Worm (Caenorhabditis elegans) whole organism, L4 larva: Measurements from ENCODE around the gene EGAP1.1.

Source experiments
- D1046.2 ChIP-seq: fragments of 200-800 bp; sonication (Bioruptor generic); IDR thresholded peaks from 2 replicates; pipeline ENCODE4 v1.3.6; 2022; ENCODE audit warnings: missing genetic modification characterization, missing compliant biosample characterization
- F10B5.3 ChIP-seq: sonication (generic microtip); optimal IDR thresholded peaks from 2 replicates; lab custom pipeline; 2016; ENCODE audit warnings: mild to moderate bottlenecking, missing genetic modification characterization, missing compliant biosample characterization
- F44E2.7 ChIP-seq: fragments of 200-800 bp; sonication (Bioruptor generic); IDR thresholded peaks from 2 replicates; pipeline ENCODE4 v2.1.2; 2022; ENCODE audit warnings: missing genetic modification characterization, missing compliant biosample characterization
- Y5F2A.4 ChIP-seq: fragments of 200-800 bp; sonication (Bioruptor generic); optimal IDR thresholded peaks from 2 replicates; lab custom pipeline; 2018; ENCODE audit warnings: mild to moderate bottlenecking, missing genetic modification characterization, missing compliant biosample characterization
- ZK546.5 ChIP-seq, 2 experiments: sonication (generic microtip); optimal IDR thresholded peaks; 2 replicates each; lab custom pipeline; 2017; ENCODE audit warnings: missing biosample characterization in 2 of 2, missing genetic modification characterization in 2 of 2
- aha-1 ChIP-seq: fragments of 150-350 bp; peaks from one replicate; lab custom pipeline; 2014; ENCODE audit warnings: missing biosample characterization, missing genetic modification characterization
- ceh-20 ChIP-seq: fragments of 200-800 bp; sonication (Bioruptor generic); IDR thresholded peaks from 2 replicates; pipeline ENCODE4 v1.3.6; 2022; ENCODE audit warnings: missing genetic modification reagents, missing genetic modification characterization, missing compliant biosample characterization
- ceh-32 ChIP-seq: sonication (generic microtip); optimal IDR thresholded peaks from 2 replicates; lab custom pipeline; 2016; ENCODE audit warnings: mild to moderate bottlenecking, missing genetic modification characterization, missing compliant biosample characterization; ENCODE audit not compliant: poor library complexity
- ceh-82 ChIP-seq: sonication (generic microtip); optimal IDR thresholded peaks from 2 replicates; lab custom pipeline; 2017; ENCODE audit warnings: missing biosample characterization, missing genetic modification characterization
- ctbp-1 ChIP-seq: fragments of 200-800 bp; sonication (Bioruptor generic); IDR thresholded peaks from 2 replicates; pipeline ENCODE4 v1.3.6; 2022; ENCODE audit warnings: missing genetic modification reagents, missing genetic modification characterization, missing compliant biosample characterization
- daf-16 ChIP-seq, 3 experiments: sonication (generic microtip); optimal IDR thresholded peaks; 2 replicates each; lab custom pipeline; 2016 to 2017; ENCODE audit warnings: missing genetic modification characterization in 3 of 3, missing genetic modification reagents in 3 of 3, mild to moderate bottlenecking in 2 of 3, missing compliant biosample characterization in 2 of 3, missing biosample characterization in 1 of 3, moderate library complexity in 1 of 3
- dve-1 ChIP-seq: sonication (generic microtip); optimal IDR thresholded peaks from 2 replicates; lab custom pipeline; 2017; ENCODE audit warnings: antibody characterized with exemption, mild to moderate bottlenecking, missing genetic modification characterization, missing compliant biosample characterization; ENCODE audit not compliant: insufficient read depth
- egl-27 ChIP-seq: sonication (generic microtip); optimal IDR thresholded peaks from 3 replicates; lab custom pipeline; 2017; ENCODE audit warnings: missing biosample characterization, missing genetic modification reagents, missing genetic modification characterization
- hlh-11 ChIP-seq: fragments of 200-800 bp; sonication (Bioruptor generic); optimal IDR thresholded peaks from 2 replicates; lab custom pipeline; 2018; ENCODE audit warnings: mild to moderate bottlenecking, missing genetic modification characterization, missing compliant biosample characterization
- lin-1 ChIP-seq: fragments of 200-800 bp; sonication (Bioruptor generic); IDR thresholded peaks from 2 replicates; pipeline ENCODE4 v1.3.6; 2022; ENCODE audit warnings: missing genetic modification reagents, missing genetic modification characterization, missing compliant biosample characterization
- lin-15B ChIP-seq: fragments of 150-350 bp; sonication (generic microtip); optimal IDR thresholded peaks from 3 replicates; lab custom pipeline; 2014; ENCODE audit warnings: missing biosample characterization, missing genetic modification characterization
- lsy-2 ChIP-seq, 2 experiments: fragments of 150-350 bp in 1 of 2; sonication (generic microtip) in 1 of 2; optimal IDR thresholded peaks; 2 replicates each; lab custom pipeline; 2014 to 2017; ENCODE audit warnings: missing biosample characterization in 2 of 2, missing genetic modification characterization in 2 of 2
- madf-9 ChIP-seq: fragments of 200-800 bp; sonication (Bioruptor generic); conservative IDR thresholded peaks from 2 replicates; pipeline ENCODE4 v1.3.6; 2022; ENCODE audit warnings: missing genetic modification reagents, missing genetic modification characterization, missing compliant biosample characterization
- mep-1 ChIP-seq: fragments of 150-350 bp; sonication (generic microtip); optimal IDR thresholded peaks from 3 replicates; lab custom pipeline; 2014; ENCODE audit warnings: missing biosample characterization, missing genetic modification characterization
- mxl-2 ChIP-seq: fragments of 200-800 bp; sonication (Bioruptor generic); conservative IDR thresholded peaks from 2 replicates; pipeline ENCODE4 v1.3.6; 2022; ENCODE audit warnings: missing genetic modification reagents, missing genetic modification characterization, missing compliant biosample characterization
- mxl-3 ChIP-seq: fragments of 200-800 bp; sonication (Bioruptor generic); optimal IDR thresholded peaks from 2 replicates; lab custom pipeline; 2018; ENCODE audit warnings: mild to moderate bottlenecking, missing genetic modification characterization, missing compliant biosample characterization
- nhr-10 ChIP-seq: fragments of 150-350 bp; optimal IDR thresholded peaks from 2 replicates; lab custom pipeline; 2014; ENCODE audit warnings: missing biosample characterization, missing genetic modification characterization
- nhr-28 ChIP-seq: fragments of 150-350 bp; optimal IDR thresholded peaks from 2 replicates; lab custom pipeline; 2014; ENCODE audit warnings: missing biosample characterization, missing genetic modification characterization
- nhr-41 ChIP-seq: fragments of 200-800 bp; sonication (Bioruptor generic); IDR thresholded peaks from 2 replicates; pipeline ENCODE4 v1.3.6; 2022; ENCODE audit warnings: missing genetic modification reagents, missing genetic modification characterization, missing compliant biosample characterization
- nhr-6 ChIP-seq: fragments of 150-350 bp; optimal IDR thresholded peaks from 2 replicates; lab custom pipeline; 2014; ENCODE audit warnings: missing biosample characterization, missing genetic modification characterization
- pha-4 ChIP-seq, 2 experiments: fragments of 150-350 bp in 1 of 2; fragments of 200-800 bp in 1 of 2; sonication (Bioruptor generic) in 1 of 2; IDR thresholded peaks in 1 of 2; optimal IDR thresholded peaks in 1 of 2; 2 replicates each; pipeline versions ENCODE4 v1.3.6 to Lab custom; 2014 to 2022; ENCODE audit warnings: missing genetic modification characterization in 2 of 2, missing genetic modification reagents in 2 of 2, missing biosample characterization in 1 of 2, missing compliant biosample characterization in 1 of 2
- php-3 ChIP-seq: fragments of 200-800 bp; sonication (Bioruptor generic); IDR thresholded peaks from 2 replicates; pipeline ENCODE4 v1.3.6; 2022; ENCODE audit warnings: missing genetic modification reagents, missing genetic modification characterization, missing compliant biosample characterization
- rbr-2 ChIP-seq: sonication (generic microtip); optimal IDR thresholded peaks from 2 replicates; lab custom pipeline; 2016; ENCODE audit warnings: missing genotype, missing genetic modification characterization, missing compliant biosample characterization
- snpc-1.2 ChIP-seq: fragments of 200-800 bp; sonication (Bioruptor generic); IDR thresholded peaks from 2 replicates; pipeline ENCODE4 v1.3.6; 2022; ENCODE audit warnings: missing genetic modification reagents, missing genetic modification characterization, missing compliant biosample characterization
- unc-62 ChIP-seq, 3 experiments: fragments of 150-350 bp in 1 of 3; sonication (generic microtip); optimal IDR thresholded peaks in 2 of 3; peaks in 1 of 3; 1 replicate in 1 of 3; 2 replicates in 2 of 3; lab custom pipeline; 2014 to 2017; ENCODE audit warnings: missing biosample characterization in 3 of 3, missing genetic modification characterization in 3 of 3, missing genetic modification reagents in 3 of 3, missing genotype in 1 of 3
- vab-7 ChIP-seq: fragments of 200-800 bp; sonication (Bioruptor generic); IDR thresholded peaks from 2 replicates; pipeline ENCODE4 v1.3.6; 2022; ENCODE audit warnings: missing genetic modification reagents, missing genetic modification characterization, missing compliant biosample characterization
- zip-2 ChIP-seq: fragments of 150-350 bp; optimal IDR thresholded peaks from 2 replicates; lab custom pipeline; 2014; ENCODE audit warnings: missing biosample characterization, missing genetic modification characterization
- ztf-11 ChIP-seq: fragments of 150-350 bp; optimal IDR thresholded peaks from 2 replicates; lab custom pipeline; 2014; ENCODE audit warnings: missing biosample characterization, missing genetic modification characterization

Gene EGAP1.1

ce11 chrIII:5902558-5902957 lies 34.5 kb downstream of the EGAP1.1 start:
- TF ChIP-seq mxl-2 (GFP tag; lab: Robert Waterston, UW) (no peak), pha-4 (GFP tag; IDR thresholded peaks at IDR 0.05; lab: Robert Waterston, UW) (no peak), pha-4 (tag; optimal IDR thresholded peaks at IDR 0.05; lab: Kevin White, UChicago) (no peak)

ce11 chrIII:5900709-5901108 lies 36.3 kb downstream of the EGAP1.1 start:
- TF ChIP-seq dve-1 (tag; lab: Kevin White, UChicago) (peak; percentile 52), rbr-2 (no peak), daf-16 (GFP tag; optimal IDR thresholded peaks at IDR 0.05; lab: Kevin White, UChicago) (no peak), daf-16 (tag; optimal IDR thresholded peaks at IDR 0.05; lab: Kevin White, UChicago) (peak; percentile 18), mep-1 (peak; percentile 44), nhr-41 (GFP tag; lab: Robert Waterston, UW) (no peak), lsy-2 (tag; optimal IDR thresholded peaks at IDR 0.05; lab: Kevin White, UChicago) (peak in 1 of 2 experiments; percentile 58), nhr-6 (peak; percentile 96), nhr-10 (tag; lab: Kevin White, UChicago) (no peak), pha-4 (GFP tag; IDR thresholded peaks at IDR 0.05; lab: Robert Waterston, UW) (no peak), pha-4 (tag; optimal IDR thresholded peaks at IDR 0.05; lab: Kevin White, UChicago) (peak; percentile 22), Y5F2A.4 (GFP tag; lab: Kevin White, UChicago) (no peak), nhr-28 (tag; lab: Kevin White, UChicago) (peak; percentile 10), unc-62 (GFP tag; optimal IDR thresholded peaks at IDR 0.05 in 1 of 2; lab: Kevin White, UChicago) (no peak), unc-62 (tag; optimal IDR thresholded peaks at IDR 0.05; lab: Kevin White, UChicago) (no peak), hlh-11 (peak; percentile 23)

ce11 chrIII:5898631-5899030 lies 38.4 kb downstream of the EGAP1.1 start:
- TF ChIP-seq hlh-11 (peak; percentile 24), ctbp-1 (GFP tag; lab: Robert Waterston, UW) (no peak)
- TF ChIP-seq, all 104 proteins: peak for 1

ce11 chrIII:5897468-5897867 lies 39.6 kb downstream of the EGAP1.1 start:
- TF ChIP-seq mep-1 (peak; percentile 15), aha-1 (tag; lab: Kevin White, UChicago) (peak; percentile 4), lin-15B (tag; lab: Kevin White, UChicago) (no peak)
- TF ChIP-seq, all 104 proteins: peak for 2

- TF ChIP-seq lin-15B (tag; lab: Kevin White, UChicago) = no peak
- no peak for TF ChIP-seq ZK546.5 (tag; optimal IDR thresholded peaks at IDR 0.05; lab: Kevin White, UChicago)
- TF ChIP-seq D1046.2 (GFP tag; lab: Robert Waterston, UW) = no peak
- no peak for TF ChIP-seq hlh-11
- no peak for TF ChIP-seq zip-2 (tag; lab: Kevin White, UChicago)
- TF ChIP-seq ceh-32 = no peak
- no peak for TF ChIP-seq madf-9 (GFP tag; lab: Robert Waterston, UW)
- TF ChIP-seq egl-27 = no peak
- no peak for TF ChIP-seq ztf-11
- TF ChIP-seq ceh-20 (GFP tag; lab: Robert Waterston, UW) = no peak
- TF ChIP-seq php-3 = no peak
- TF ChIP-seq vab-7 (GFP tag; lab: Robert Waterston, UW) = no peak
- TF ChIP-seq F44E2.7 (GFP tag; lab: Robert Waterston, UW) = no peak
- no peak for TF ChIP-seq ceh-82 (tag; lab: Kevin White, UChicago)
- TF ChIP-seq F10B5.3 (tag; lab: Kevin White, UChicago) = no peak
- no peak for TF ChIP-seq lsy-2 (tag; optimal IDR thresholded peaks at IDR 0.05; lab: Kevin White, UChicago)
- no peak for TF ChIP-seq snpc-1.2 (GFP tag; lab: Robert Waterston, UW)
- TF ChIP-seq lin-1 = no peak
- TF ChIP-seq mxl-3 (GFP tag; lab: Kevin White, UChicago) = no peak
Measured at ce11 chrIII:5895913-5896312, 41.1 kb downstream of the EGAP1.1 start, which contains the start of gene pxl-1. Gene pxl-1, minus strand, starts transcription at chrIII:5896013.
